Worm (Caenorhabditis elegans) whole organism, early embryonic: ENCODE data around the gene nhr-186.

Source experiments
- F13C5.2 ChIP-seq: sonication (generic microtip); optimal IDR thresholded peaks from 2 replicates; lab custom pipeline; 2017; ENCODE audit warnings: mild to moderate bottlenecking, missing genetic modification characterization, inconsistent platforms, missing compliant biosample characterization
- aly-1 ChIP-seq: sonication (generic microtip); optimal IDR thresholded peaks from 2 replicates; lab custom pipeline; 2016; ENCODE audit warnings: missing genetic modification characterization, missing compliant biosample characterization
- ama-1 ChIP-seq: fragments of 150-350 bp; optimal IDR thresholded peaks from 2 replicates; lab custom pipeline; 2014
- ceh-36 ChIP-seq: sonication (generic microtip); optimal IDR thresholded peaks from 2 replicates; lab custom pipeline; 2016; ENCODE audit warnings: missing genetic modification characterization, inconsistent platforms, missing compliant biosample characterization
- ets-7 ChIP-seq: sonication (generic microtip); optimal IDR thresholded peaks from 2 replicates; lab custom pipeline; 2016; ENCODE audit warnings: missing genotype, missing genetic modification characterization, missing compliant biosample characterization
- flt-1 ChIP-seq: fragments of 200-800 bp; sonication (Bioruptor generic); IDR thresholded peaks from 2 replicates; pipeline ENCODE4 v1.3.6; 2022; ENCODE audit warnings: missing genetic modification characterization, missing compliant biosample characterization
- hnd-1 ChIP-seq: sonication (generic microtip); optimal IDR thresholded peaks from 2 replicates; lab custom pipeline; 2016; ENCODE audit warnings: missing genetic modification characterization, missing compliant biosample characterization
- pes-1 ChIP-seq: fragments of 200-800 bp; sonication (Bioruptor generic); IDR thresholded peaks from 2 replicates; pipeline ENCODE4 v1.3.6; 2022; ENCODE audit warnings: missing genetic modification reagents, missing genetic modification characterization, missing compliant biosample characterization
- scrt-1 ChIP-seq: fragments of 200-800 bp; sonication (Bioruptor generic); IDR thresholded peaks from 2 replicates; pipeline ENCODE4 v1.3.6; 2022; ENCODE audit warnings: missing genetic modification characterization, missing compliant biosample characterization
- tbx-37 ChIP-seq: fragments of 200-800 bp; sonication (Bioruptor generic); conservative IDR thresholded peaks from 2 replicates; pipeline ENCODE4 v1.3.6; 2022; ENCODE audit warnings: missing genetic modification reagents, missing genetic modification characterization, missing compliant biosample characterization

DNA sequence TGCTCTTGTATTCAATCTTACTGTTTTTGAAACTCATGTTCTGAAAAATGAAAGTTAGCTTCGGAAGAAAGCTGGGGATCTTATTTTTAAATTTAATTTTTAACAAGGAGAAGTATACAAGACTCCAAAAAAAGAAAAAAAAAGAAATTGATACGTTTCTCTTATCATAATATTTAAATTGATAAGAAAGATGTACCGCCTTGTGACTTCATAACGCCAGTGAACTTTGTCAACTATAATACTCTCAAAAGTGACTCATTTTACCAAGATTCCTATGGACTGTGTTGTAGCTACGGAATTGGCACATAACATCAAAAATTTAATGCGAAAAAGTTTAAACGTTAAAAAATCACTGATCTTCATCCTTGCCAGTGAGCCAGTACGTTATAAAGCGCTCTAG lies 3.0 kb downstream of the nhr-186 start:
- TF ChIP-seq flt-1 (no peak), aly-1 (no peak), hnd-1 (tag; lab: Kevin White, UChicago) (no peak), tbx-37 (GFP tag; lab: Robert Waterston, UW) (no peak), ama-1 (lab: Kevin White, UChicago) (no peak), F13C5.2 (tag; lab: Kevin White, UChicago) (no peak), pes-1 (GFP tag; lab: Robert Waterston, UW) (no peak), ceh-36 (no peak), scrt-1 (GFP tag; lab: Robert Waterston, UW) (no peak), ets-7 (tag; lab: Kevin White, UChicago) (no peak)
